Worm (Caenorhabditis elegans): Measurements from ENCODE around the gene K03B8.8.

The K03B8.8 gene

ce11 chrV:11424565-11424964, 13.8 kb upstream of the K03B8.8 start, which contains the start of gene T26H10.2:
Gene T26H10.2, minus strand, starts transcription at chrV:11424665.
- TF ChIP-seq egl-27 (tag; optimal IDR thresholded peaks at IDR 0.05) (no peak), Y55F3AM.14 (GFP tag; optimal IDR thresholded peaks at IDR 0.05) (no peak), C34F6.9 (tag; optimal IDR thresholded peaks at IDR 0.05) (no peak), ztf-1 (GFP tag; conservative IDR thresholded peaks at IDR 0.05) (no peak), mbf-1 (tag; optimal IDR thresholded peaks at IDR 0.05) (no peak), nhr-6 (tag; optimal IDR thresholded peaks at IDR 0.05) (no peak)

ce11 chrV:11421605-11422004, 10.8 kb upstream of the K03B8.8 start, which contains the start of gene des-2:
Gene des-2, minus strand, starts transcription at chrV:11421705.
- no peak for TF ChIP-seq ceh-82 (tag; optimal IDR thresholded peaks at IDR 0.05)
- no peak for TF ChIP-seq nhr-77 (tag; optimal IDR thresholded peaks at IDR 0.05)
- no peak for TF ChIP-seq nhr-6 (tag; optimal IDR thresholded peaks at IDR 0.05)
- TF ChIP-seq nhr-12 (tag; optimal IDR thresholded peaks at IDR 0.05): no peak
- TF ChIP-seq sem-4 (tag; optimal IDR thresholded peaks at IDR 0.05): no peak
- no peak for TF ChIP-seq Y55F3AM.14 (GFP tag; optimal IDR thresholded peaks at IDR 0.05)
- TF ChIP-seq ZK546.5 (tag; optimal IDR thresholded peaks at IDR 0.05): no peak

ce11 chrV:11415059-11415458, 4.3 kb upstream of the K03B8.8 start, which contains the start of gene deg-3:
Gene deg-3, minus strand, starts transcription at chrV:11415159.
- TF ChIP-seq unc-62 (GFP tag; optimal IDR thresholded peaks at IDR 0.05): no peak
- TF ChIP-seq sem-4 (tag; optimal IDR thresholded peaks at IDR 0.05): no peak
- TF ChIP-seq C34F6.9 (tag; optimal IDR thresholded peaks at IDR 0.05): no peak
- TF ChIP-seq ztf-11 (tag; optimal IDR thresholded peaks at IDR 0.05): no peak
- TF ChIP-seq lin-11 (tag; optimal IDR thresholded peaks at IDR 0.05): no peak
- no peak for TF ChIP-seq dmd-4 (tag; optimal IDR thresholded peaks at IDR 0.05)
- TF ChIP-seq ztf-1 (GFP tag; conservative IDR thresholded peaks at IDR 0.05): no peak
- TF ChIP-seq peb-1 (tag; optimal IDR thresholded peaks at IDR 0.05): no peak
- no peak for TF ChIP-seq alr-1 (tag; optimal IDR thresholded peaks at IDR 0.05)
- no peak for TF ChIP-seq mdl-1 (tag; optimal IDR thresholded peaks at IDR 0.05)
- no peak for TF ChIP-seq zag-1 (tag; optimal IDR thresholded peaks at IDR 0.05)
- TF ChIP-seq sma-9 (GFP tag; optimal IDR thresholded peaks at IDR 0.05): no peak
- TF ChIP-seq sma-9 (tag; optimal IDR thresholded peaks at IDR 0.05): no peak

ce11 chrV:11412125-11412524, 1.3 kb upstream of the K03B8.8 start:
- TF ChIP-seq crh-2 (tag; optimal IDR thresholded peaks at IDR 0.05) (peak; percentile 40), snpc-4 (tag; optimal IDR thresholded peaks at IDR 0.05) (peak; percentile 65), mab-5 (tag; optimal IDR thresholded peaks at IDR 0.05) (no peak), sma-9 (GFP tag; optimal IDR thresholded peaks at IDR 0.05) (peak; percentile 63), sma-9 (tag; optimal IDR thresholded peaks at IDR 0.05) (no peak), nhr-129 (tag; optimal IDR thresholded peaks at IDR 0.05) (peak; percentile 48), egl-27 (tag; optimal IDR thresholded peaks at IDR 0.05) (peak; percentile 15), ama-1 (optimal IDR thresholded peaks at IDR 0.05) (no peak), nhr-77 (tag; optimal IDR thresholded peaks at IDR 0.05) (no peak), dmd-4 (tag; optimal IDR thresholded peaks at IDR 0.05) (no peak), fos-1 (tag; optimal IDR thresholded peaks at IDR 0.05) (peak; percentile 61), nhr-21 (tag; optimal IDR thresholded peaks at IDR 0.05) (peak; percentile 13), zag-1 (tag; optimal IDR thresholded peaks at IDR 0.05) (no peak), sma-3 (GFP tag; optimal IDR thresholded peaks at IDR 0.05) (peak; percentile 65)

- TF ChIP-seq ama-1 (optimal IDR thresholded peaks at IDR 0.05): no peak
- TF ChIP-seq nhr-237 (tag; optimal IDR thresholded peaks at IDR 0.05): no peak
- TF ChIP-seq nhr-77 (tag; optimal IDR thresholded peaks at IDR 0.05): no peak
- no peak for TF ChIP-seq crh-2 (tag; optimal IDR thresholded peaks at IDR 0.05)
- no peak for TF ChIP-seq ztf-11 (tag; optimal IDR thresholded peaks at IDR 0.05)
- TF ChIP-seq unc-39 (tag; optimal IDR thresholded peaks at IDR 0.05): no peak
- no peak for TF ChIP-seq nhr-25 (tag; optimal IDR thresholded peaks at IDR 0.05)
- no peak for TF ChIP-seq dmd-4 (tag; optimal IDR thresholded peaks at IDR 0.05)
- TF ChIP-seq egl-27 (tag; optimal IDR thresholded peaks at IDR 0.05): no peak
- no peak for TF ChIP-seq zag-1 (tag; optimal IDR thresholded peaks at IDR 0.05)
- TF ChIP-seq ceh-82 (tag; optimal IDR thresholded peaks at IDR 0.05): no peak
- TF ChIP-seq nhr-11 (tag; optimal IDR thresholded peaks at IDR 0.05): no peak
- no peak for TF ChIP-seq gmeb-1 (tag; optimal IDR thresholded peaks at IDR 0.05)
- TF ChIP-seq lin-13 (GFP tag; optimal IDR thresholded peaks at IDR 0.05): no peak
- no peak for TF ChIP-seq peb-1 (tag; optimal IDR thresholded peaks at IDR 0.05)
- TF ChIP-seq sma-3 (GFP tag; optimal IDR thresholded peaks at IDR 0.05): no peak
- TF ChIP-seq unc-55 (GFP tag; optimal IDR thresholded peaks at IDR 0.05): no peak
- TF ChIP-seq nhr-6 (tag; optimal IDR thresholded peaks at IDR 0.05): no peak
Observed at ce11 chrV:11407251-11407650, 3.6 kb downstream of the K03B8.8 start, which contains the start of gene K03B8.6. Gene K03B8.6, plus strand, starts transcription at chrV:11407584.
